Worm (Caenorhabditis elegans): ENCODE results near the gene Y51H4A.938.

Y51H4A.938 gene

ce11 chrIV:16492327-16492726, 11.3 kb downstream of the Y51H4A.938 start (continued):
- TF ChIP-seq zip-5 (tag; optimal IDR thresholded peaks at IDR 0.05), result no peak
- TF ChIP-seq elt-4 (tag; optimal IDR thresholded peaks at IDR 0.05), result no peak
- peak; percentile 80 for TF ChIP-seq ets-4 (tag; optimal IDR thresholded peaks at IDR 0.05)
- peak; percentile 42 for TF ChIP-seq eyg-1 (tag; optimal IDR thresholded peaks at IDR 0.05)
- TF ChIP-seq sox-2 (GFP tag; IDR thresholded peaks at IDR 0.05), result no peak
- TF ChIP-seq ztf-16 (tag; optimal IDR thresholded peaks at IDR 0.05), result peak; percentile 11
- TF ChIP-seq fkh-6 (tag; optimal IDR thresholded peaks at IDR 0.05), result peak; percentile 45
- no peak for TF ChIP-seq nhr-232 (tag; optimal IDR thresholded peaks at IDR 0.05)
- TF ChIP-seq tbx-2 (tag; optimal IDR thresholded peaks at IDR 0.05), result peak; percentile 92
- TF ChIP-seq ttx-3 (tag; optimal IDR thresholded peaks at IDR 0.05), result no peak
- TF ChIP-seq ceh-48 (tag; optimal IDR thresholded peaks at IDR 0.05), result peak; percentile 95
- peak; percentile 39 for TF ChIP-seq unc-42 (tag; optimal IDR thresholded peaks at IDR 0.05)
- TF ChIP-seq F13H6.1 (tag; optimal IDR thresholded peaks at IDR 0.05), result peak; percentile 62
- TF ChIP-seq pag-3 (tag; optimal IDR thresholded peaks at IDR 0.05; ENCODE audit: borderline replicate concordance), result no peak
- no peak for TF ChIP-seq ahr-1 (tag; optimal IDR thresholded peaks at IDR 0.05)
- TF ChIP-seq Y22D7AL.16 (tag; optimal IDR thresholded peaks at IDR 0.05), result no peak
- no peak for TF ChIP-seq hlh-6 (tag; optimal IDR thresholded peaks at IDR 0.05)
- TF ChIP-seq ama-1 (optimal IDR thresholded peaks at IDR 0.05), result no peak
- peak; percentile 78 for TF ChIP-seq dve-1 (tag; optimal IDR thresholded peaks at IDR 0.05)
- TF ChIP-seq unc-86 (tag; optimal IDR thresholded peaks at IDR 0.05), result no peak

DNA sequence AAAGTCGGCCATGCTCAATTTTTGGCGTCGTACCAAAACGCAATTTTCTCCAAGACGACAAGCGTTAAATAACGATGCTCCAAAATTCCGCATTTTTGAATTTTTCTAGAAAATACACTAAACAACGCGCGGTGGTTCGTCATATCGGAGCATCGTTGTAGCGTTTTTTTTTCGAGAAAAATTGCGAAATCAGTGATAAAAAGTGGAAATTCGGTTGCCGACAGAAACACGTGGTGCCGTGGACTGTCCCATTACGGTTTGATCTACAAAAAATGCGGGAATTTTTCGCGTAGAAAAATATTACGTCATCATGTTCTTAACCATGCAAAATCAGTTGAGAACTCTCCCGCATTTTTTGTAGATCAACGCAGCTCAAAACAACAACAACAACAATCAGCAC, 11.9 kb downstream of the Y51H4A.938 start:
- TF ChIP-seq hlh-13 (GFP tag; optimal IDR thresholded peaks at IDR 0.05), result no peak

- TF ChIP-seq ahr-1 (tag; optimal IDR thresholded peaks at IDR 0.05) (no peak), unc-42 (tag; optimal IDR thresholded peaks at IDR 0.05) (peak; percentile 91)
Observed at ce11 chrIV:16494007-16494406, 13.0 kb downstream of the Y51H4A.938 start.

ce11 chrIV:16496491-16496890, 15.5 kb downstream of the Y51H4A.938 start:
- TF ChIP-seq unc-42 (tag; optimal IDR thresholded peaks at IDR 0.05) (peak; percentile 31), ztf-16 (tag; optimal IDR thresholded peaks at IDR 0.05) (no peak), ceh-14 (tag; optimal IDR thresholded peaks at IDR 0.05) (no peak), ref-2 (tag; optimal IDR thresholded peaks at IDR 0.05) (peak; percentile 2), gmeb-2 (tag; optimal IDR thresholded peaks at IDR 0.05) (no peak), ceh-18 (tag; optimal IDR thresholded peaks at IDR 0.05) (peak; percentile 23), unc-55 (GFP tag; optimal IDR thresholded peaks at IDR 0.05) (peak; percentile 18)

DNA sequence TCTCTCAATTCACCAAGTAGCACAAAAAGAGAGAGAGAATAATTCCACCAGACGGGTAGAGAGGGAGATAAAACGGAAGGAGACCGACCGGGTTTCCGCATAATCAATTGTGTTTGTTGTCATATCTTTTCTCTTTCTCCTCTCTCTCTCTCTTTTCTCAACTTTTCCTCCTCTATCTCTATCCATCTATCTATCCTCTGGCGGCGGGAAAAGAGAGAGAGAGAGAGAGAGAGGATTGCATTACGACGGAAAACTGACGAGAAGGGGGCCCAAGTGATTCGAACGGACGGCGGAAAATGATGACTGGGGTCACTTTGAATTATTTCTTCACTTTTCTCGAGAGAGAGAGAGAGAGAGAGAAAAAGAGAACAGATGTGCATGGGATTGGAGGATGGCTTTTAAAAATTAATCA, 17.0 kb downstream of the Y51H4A.938 start:
- peak; percentile 38 for TF ChIP-seq K09A11.1 (tag; optimal IDR thresholded peaks at IDR 0.05; ENCODE audit: insufficient read depth)
- no peak for TF ChIP-seq unc-3 (GFP tag; conservative IDR thresholded peaks at IDR 0.05)
- no peak for TF ChIP-seq unc-3 (tag; optimal IDR thresholded peaks at IDR 0.05)
- no peak for TF ChIP-seq C38D4.7 (GFP tag; optimal IDR thresholded peaks at IDR 0.05)
- peak; percentile 92 for TF ChIP-seq ceh-18 (tag; optimal IDR thresholded peaks at IDR 0.05)
- TF ChIP-seq zip-5 (tag; optimal IDR thresholded peaks at IDR 0.05), result no peak
- peak; percentile 20 for TF ChIP-seq pros-1 (tag; optimal IDR thresholded peaks at IDR 0.05)
- TF ChIP-seq pqm-1 (tag; optimal IDR thresholded peaks at IDR 0.05), result no peak
- no peak for TF ChIP-seq pax-1 (tag; optimal IDR thresholded peaks at IDR 0.05)
- no peak for TF ChIP-seq ahr-1 (tag; optimal IDR thresholded peaks at IDR 0.05)
- TF ChIP-seq nhr-232 (tag; optimal IDR thresholded peaks at IDR 0.05), result no peak
- TF ChIP-seq nfya-1 (tag; optimal IDR thresholded peaks at IDR 0.05), result peak; percentile 78
- no peak for TF ChIP-seq elt-4 (tag; optimal IDR thresholded peaks at IDR 0.05)
- no peak for TF ChIP-seq ceh-6 (GFP tag; optimal IDR thresholded peaks at IDR 0.05)
- no peak for TF ChIP-seq gmeb-2 (tag; optimal IDR thresholded peaks at IDR 0.05)
- TF ChIP-seq C08G9.2 (tag; optimal IDR thresholded peaks at IDR 0.05), result no peak
- peak; percentile 47 for TF ChIP-seq ceh-14 (tag; optimal IDR thresholded peaks at IDR 0.05)
- peak; percentile 4 for TF ChIP-seq sox-4 (tag; optimal IDR thresholded peaks at IDR 0.05)
- TF ChIP-seq ref-2 (tag; optimal IDR thresholded peaks at IDR 0.05), result peak; percentile 49
- TF ChIP-seq hlh-13 (GFP tag; optimal IDR thresholded peaks at IDR 0.05), result no peak
- TF ChIP-seq lim-6 (tag; optimal IDR thresholded peaks at IDR 0.05), result no peak
- no peak for TF ChIP-seq odd-2 (tag; optimal IDR thresholded peaks at IDR 0.05)
- peak; percentile 62 for TF ChIP-seq ceh-31 (tag; optimal IDR thresholded peaks at IDR 0.05)
- no peak for TF ChIP-seq pha-2 (tag; optimal IDR thresholded peaks at IDR 0.05)
- peak; percentile 91 for TF ChIP-seq unc-42 (tag; optimal IDR thresholded peaks at IDR 0.05)
- TF ChIP-seq sdc-2 (tag; optimal IDR thresholded peaks at IDR 0.05), result peak; percentile 45
- no peak for TF ChIP-seq Y22D7AL.16 (tag; optimal IDR thresholded peaks at IDR 0.05)
- no peak for TF ChIP-seq tbx-7 (tag; optimal IDR thresholded peaks at IDR 0.05)
- peak; percentile 63 for TF ChIP-seq dmd-4 (tag; optimal IDR thresholded peaks at IDR 0.05; ENCODE audit: borderline replicate concordance)
- TF ChIP-seq fax-1 (tag; optimal IDR thresholded peaks at IDR 0.05), result peak; percentile 22
